Worm (Caenorhabditis elegans) whole organism, L4 larva: ENCODE measurements around the gene snpc-1.1.

Experiments used
- R02D3.7 ChIP-seq: fragments of 150-350 bp; sonication (generic microtip); optimal IDR thresholded peaks from 3 replicates; lab custom pipeline; 2014; ENCODE audit warnings: missing biosample characterization, missing genetic modification characterization
- Y75B8A.6 ChIP-seq: fragments of 200-800 bp; sonication (Bioruptor generic); IDR thresholded peaks from 2 replicates; pipeline ENCODE4 v1.3.6; 2022; ENCODE audit warnings: missing genetic modification reagents, missing genetic modification characterization, missing compliant biosample characterization
- ama-1 ChIP-seq: fragments of 150-350 bp; optimal IDR thresholded peaks from 2 replicates; lab custom pipeline; 2014; ENCODE audit warnings: inconsistent platforms, mixed read lengths
- arid-1 ChIP-seq: fragments of 200-800 bp; sonication (Bioruptor generic); conservative IDR thresholded peaks from 2 replicates; pipeline ENCODE4 v1.3.6; 2022; ENCODE audit warnings: missing genetic modification reagents, missing genetic modification characterization, missing compliant biosample characterization
- ceh-82 ChIP-seq: sonication (generic microtip); optimal IDR thresholded peaks from 2 replicates; lab custom pipeline; 2017; ENCODE audit warnings: missing biosample characterization, missing genetic modification characterization
- cey-2 ChIP-seq: sonication (generic microtip); optimal IDR thresholded peaks from 3 replicates; lab custom pipeline; 2017; ENCODE audit warnings: missing genetic modification characterization, mild to moderate bottlenecking, missing compliant biosample characterization, antibody characterized with exemption, borderline replicate concordance; ENCODE audit not compliant: insufficient read depth
- fos-1 ChIP-seq: fragments of 150-350 bp; optimal IDR thresholded peaks from 2 replicates; lab custom pipeline; 2014; ENCODE audit warnings: missing biosample characterization, missing genetic modification characterization
- hlh-30 ChIP-seq: sonication (generic microtip); optimal IDR thresholded peaks from 2 replicates; lab custom pipeline; 2017; ENCODE audit warnings: antibody characterized with exemption, mild to moderate bottlenecking, missing genetic modification characterization, missing compliant biosample characterization; ENCODE audit not compliant: insufficient read depth
- mxl-3 ChIP-seq: fragments of 200-800 bp; sonication (Bioruptor generic); optimal IDR thresholded peaks from 2 replicates; lab custom pipeline; 2018; ENCODE audit warnings: mild to moderate bottlenecking, missing genetic modification characterization, missing compliant biosample characterization
- nhr-76 ChIP-seq: fragments of 150-350 bp; optimal IDR thresholded peaks from 2 replicates; lab custom pipeline; 2014; ENCODE audit warnings: missing biosample characterization, missing genetic modification characterization
- set-16 ChIP-seq: fragments of 200-800 bp; sonication (Bioruptor generic); IDR thresholded peaks from 2 replicates; pipeline ENCODE4 v1.3.6; 2022; ENCODE audit warnings: missing genetic modification reagents, missing genetic modification characterization, missing compliant biosample characterization
- snpc-4 ChIP-seq: fragments of 150-350 bp; optimal IDR thresholded peaks from 2 replicates; lab custom pipeline; 2014; ENCODE audit warnings: missing biosample characterization, missing genetic modification characterization
- unc-62 ChIP-seq, 3 experiments: fragments of 150-350 bp in 1 of 3; sonication (generic microtip); optimal IDR thresholded peaks in 2 of 3; peaks in 1 of 3; 1 replicate in 1 of 3; 2 replicates in 2 of 3; lab custom pipeline; 2014 to 2017; ENCODE audit warnings: missing biosample characterization in 3 of 3, missing genetic modification characterization in 3 of 3, missing genetic modification reagents in 3 of 3, missing genotype in 1 of 3
- ztf-11 ChIP-seq: fragments of 150-350 bp; optimal IDR thresholded peaks from 2 replicates; lab custom pipeline; 2014; ENCODE audit warnings: missing biosample characterization, missing genetic modification characterization

ce11 chrII:7791408-7792050 is 10.4 kb upstream of the snpc-1.1 start:
- TF ChIP-seq R02D3.7 (tag; lab: Kevin White, UChicago) (no peak), nhr-76 (tag; lab: Kevin White, UChicago) (no peak), unc-62 (GFP tag; optimal IDR thresholded peaks at IDR 0.05 in 1 of 2; lab: Kevin White, UChicago) (peak in 1 of 2 experiments; percentile 0), unc-62 (tag; optimal IDR thresholded peaks at IDR 0.05; lab: Kevin White, UChicago) (no peak), ceh-82 (no peak), ztf-11 (tag; lab: Kevin White, UChicago) (no peak), arid-1 (GFP tag; lab: Robert Waterston, UW) (no peak), fos-1 (tag; lab: Kevin White, UChicago) (no peak), Y75B8A.6 (no peak), cey-2 (tag; lab: Kevin White, UChicago) (no peak), mxl-3 (no peak), set-16 (GFP tag; lab: Robert Waterston, UW) (no peak), ama-1 (lab: Kevin White, UChicago) (peak; percentile 47), snpc-4 (tag; lab: Kevin White, UChicago) (no peak), hlh-30 (tag; lab: Kevin White, UChicago) (no peak)
